Fruit fly (Drosophila melanogaster) Kc167 (cell line): ENCODE results near the gene Cpr65Ax1.

Experiments
- Myc ChIP-seq: fragments of >200 bp; optimal IDR thresholded peaks from 2 replicates; lab custom pipeline; 2017; ENCODE audit warnings: missing external identifiers
- Sin3A ChIP-seq: fragments of >200 bp; optimal IDR thresholded peaks from 2 replicates; lab custom pipeline; 2018; ENCODE audit warnings: missing external identifiers
- insv ChIP-seq: fragments of >200 bp; optimal IDR thresholded peaks from 3 replicates; lab custom pipeline; 2018; ENCODE audit warnings: missing external identifiers
- psq ChIP-seq: fragments of >200 bp; optimal IDR thresholded peaks from 2 replicates; lab custom pipeline; 2017; ENCODE audit warnings: missing external identifiers

DNA sequence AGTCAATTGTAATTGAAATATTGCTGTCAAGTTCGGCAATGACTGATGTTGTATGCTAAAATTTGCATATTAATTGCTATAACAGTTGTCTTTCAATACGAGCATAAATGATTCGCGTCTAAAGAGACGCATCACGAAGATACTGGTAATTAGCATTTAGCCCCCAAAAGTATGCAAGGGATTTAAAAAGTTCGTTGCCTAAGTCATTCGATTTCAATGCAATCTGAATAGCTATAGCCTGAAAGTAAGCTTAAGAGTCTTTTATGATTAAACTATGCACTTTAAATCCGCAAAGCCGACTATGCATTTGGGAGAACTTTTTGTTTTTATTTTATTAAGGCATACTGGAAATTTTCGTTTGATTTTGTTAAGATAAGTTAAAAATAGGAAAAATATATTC, 18.2 kb downstream of the Cpr65Ax1 start:
- no peak for TF ChIP-seq psq
- TF ChIP-seq Myc: no peak
- TF ChIP-seq insv: no peak
- TF ChIP-seq Sin3A: no peak
